Worm (Caenorhabditis elegans): Measurements from ENCODE around the gene fbxa-120.
A peak's percentile ranks its signal among the peaks of the same experiment; 100 is the strongest.
"Not testable (repeated sequence)": the region's sequence is repeated elsewhere in the genome, so short reads cannot be mapped to it uniquely, and the experiment has no call there.

The fbxa-120 gene

ce11 chrX:17300735-17301134, 1.8 kb upstream of the fbxa-120 start:
- no peak for TF ChIP-seq nhr-237 (tag; optimal IDR thresholded peaks at IDR 0.05)

DNA sequence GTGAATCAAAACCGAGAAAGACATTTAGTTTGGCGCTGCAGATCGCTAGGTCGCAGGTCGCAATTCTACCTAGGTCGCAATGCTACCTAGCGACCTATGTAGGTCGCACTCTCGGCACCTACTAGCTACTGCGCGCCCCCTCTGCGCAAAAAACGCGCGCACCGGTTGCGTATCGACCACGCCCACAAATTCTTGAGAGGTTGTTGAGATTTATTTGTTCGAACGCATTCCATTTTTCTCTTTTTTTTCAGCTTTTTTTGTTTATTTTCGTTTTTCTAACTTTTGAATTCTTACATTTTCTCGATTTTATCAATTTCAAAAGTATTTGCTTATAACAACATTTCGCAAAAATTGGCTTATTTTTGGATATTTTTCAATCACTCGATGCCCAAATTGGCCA, 619 bp upstream of the fbxa-120 start, which contains the start of gene C33E10.10:
Gene C33E10.10 (minus strand): TSS at position 101 of the 400 bp plus-strand sequence.
- no peak for TF ChIP-seq nhr-12 (tag; optimal IDR thresholded peaks at IDR 0.05)

DNA sequence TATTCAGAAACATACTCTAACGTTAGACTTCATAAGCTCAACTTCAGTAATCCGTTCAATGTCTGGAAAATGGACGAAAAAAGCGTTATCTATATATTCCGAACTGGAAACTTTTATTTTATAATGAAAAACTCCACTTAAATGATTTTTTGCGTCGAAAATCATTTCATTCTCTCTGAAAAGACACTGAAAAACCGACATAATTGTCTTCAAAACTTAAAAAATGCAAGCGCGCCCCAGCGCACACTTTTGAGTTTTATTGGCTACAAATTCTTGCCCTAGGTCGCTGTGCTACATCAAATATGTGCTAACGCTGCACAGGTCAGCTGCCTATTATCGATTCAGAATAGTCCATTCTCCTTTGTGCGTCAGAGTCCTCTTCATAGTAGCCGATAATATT, 2.4 kb downstream of the fbxa-120 start, which contains the start of gene C33E10.1:
Gene C33E10.1 (plus strand): TSS at position 301 of the 400 bp plus-strand sequence.
- not testable (repeated sequence) for TF ChIP-seq ceh-39 (tag; optimal IDR thresholded peaks at IDR 0.05); sem-2 (GFP tag; optimal IDR thresholded peaks at IDR 0.05); nhr-2 (tag; optimal IDR thresholded peaks at IDR 0.05)

- not testable (repeated sequence) for TF ChIP-seq hlh-1 (tag; optimal IDR thresholded peaks at IDR 0.05); unc-120 (tag; optimal IDR thresholded peaks at IDR 0.05; ENCODE audit: poor library complexity, severe bottlenecking); elt-3 (tag; optimal IDR thresholded peaks at IDR 0.05)
Measured at ce11 chrX:17310730-17311312, 8.3 kb downstream of the fbxa-120 start, which contains the start of gene C53C11.4. C53C11.4 (plus strand) TSS chrX:17310908.

ce11 chrX:17314948-17315347, 12.4 kb downstream of the fbxa-120 start:
- no peak for TF ChIP-seq bed-3 (GFP tag; optimal IDR thresholded peaks at IDR 0.05)
- TF ChIP-seq sptf-1 (tag; optimal IDR thresholded peaks at IDR 0.05) = peak; percentile 73
- peak; percentile 30 for TF ChIP-seq drap-1 (GFP tag; optimal IDR thresholded peaks at IDR 0.05)
- peak; percentile 4 for TF ChIP-seq cnd-1 (tag; optimal IDR thresholded peaks at IDR 0.05)
- peak; percentile 70 for TF ChIP-seq unc-120 (tag; optimal IDR thresholded peaks at IDR 0.05; ENCODE audit: poor library complexity, severe bottlenecking)
- TF ChIP-seq ces-1 (GFP tag; optimal IDR thresholded peaks at IDR 0.05) = peak; percentile 81
- no peak for TF ChIP-seq elt-1 (tag; optimal IDR thresholded peaks at IDR 0.05; ENCODE audit: borderline replicate concordance, insufficient read depth)
- TF ChIP-seq ceh-83 (GFP tag; optimal IDR thresholded peaks at IDR 0.05) = no peak
- TF ChIP-seq unc-39 (tag; optimal IDR thresholded peaks at IDR 0.05) = no peak
- peak; percentile 57 for TF ChIP-seq M03D4.4 (tag; optimal IDR thresholded peaks at IDR 0.05)
- TF ChIP-seq sem-2 (GFP tag; optimal IDR thresholded peaks at IDR 0.05) = no peak
- TF ChIP-seq mls-2 (tag; optimal IDR thresholded peaks at IDR 0.05) = peak; percentile 63

DNA sequence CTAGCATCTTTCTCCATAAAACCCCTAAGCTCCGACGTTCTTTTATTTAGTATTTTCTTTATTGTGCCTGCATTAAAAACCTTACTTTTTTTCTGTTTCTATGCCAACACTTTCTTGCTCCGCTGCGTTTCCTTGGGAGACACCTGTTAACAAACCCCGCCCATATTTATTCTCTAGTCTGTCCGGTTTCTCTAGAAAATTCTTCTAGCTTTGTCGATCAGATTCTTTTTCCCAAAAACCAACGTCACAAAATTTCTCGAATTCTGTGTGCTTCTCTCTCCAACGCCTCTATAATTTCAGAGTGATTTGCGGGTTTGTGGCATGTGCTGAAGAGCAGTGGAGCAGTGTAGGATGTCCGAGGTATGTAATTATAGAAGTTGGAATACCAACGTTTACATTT, 15.8 kb downstream of the fbxa-120 start, which contains the start of gene ptr-5:
Gene ptr-5 (plus strand): TSS at position 301 of the 400 bp plus-strand sequence.
- TF ChIP-seq flh-1 (GFP tag; optimal IDR thresholded peaks at IDR 0.05) (no peak), bed-3 (GFP tag; optimal IDR thresholded peaks at IDR 0.05) (no peak), lsy-2 (tag; optimal IDR thresholded peaks at IDR 0.05) (no peak), zip-8 (tag; optimal IDR thresholded peaks at IDR 0.05) (no peak), elt-1 (tag; optimal IDR thresholded peaks at IDR 0.05; ENCODE audit: borderline replicate concordance, insufficient read depth) (no peak), drap-1 (GFP tag; optimal IDR thresholded peaks at IDR 0.05) (no peak), ces-1 (GFP tag; optimal IDR thresholded peaks at IDR 0.05) (no peak), hlh-1 (tag; optimal IDR thresholded peaks at IDR 0.05) (no peak), unc-120 (tag; optimal IDR thresholded peaks at IDR 0.05; ENCODE audit: poor library complexity, severe bottlenecking) (no peak), ceh-83 (GFP tag; optimal IDR thresholded peaks at IDR 0.05) (no peak), lin-32 (GFP tag; optimal IDR thresholded peaks at IDR 0.05) (no peak)

- no peak for TF ChIP-seq pha-4 (tag; optimal IDR thresholded peaks at IDR 0.05)
- no peak for TF ChIP-seq lin-32 (GFP tag; optimal IDR thresholded peaks at IDR 0.05)
- TF ChIP-seq M03D4.4 (tag; optimal IDR thresholded peaks at IDR 0.05) = no peak
Measured at ce11 chrX:17320572-17320971, 18.1 kb downstream of the fbxa-120 start.

DNA sequence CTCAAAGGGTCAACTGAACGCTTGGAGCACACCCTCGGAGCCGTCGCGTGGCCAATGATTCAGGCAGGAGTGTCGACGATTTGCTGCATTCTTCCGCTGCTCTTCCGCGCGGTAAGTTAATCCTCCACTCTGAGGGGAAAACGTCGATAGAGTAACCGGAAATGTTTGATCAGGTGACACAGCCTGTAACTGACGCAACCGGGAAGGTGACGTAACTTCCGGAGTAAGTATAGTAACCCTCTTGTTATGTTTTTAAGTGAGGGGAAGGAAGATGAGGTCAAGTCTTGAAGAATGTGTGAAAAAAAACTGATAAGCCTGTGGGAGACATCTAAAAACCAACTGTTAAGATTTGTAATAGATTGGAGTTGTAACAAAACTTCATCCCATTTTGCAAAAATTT, 22.4 kb downstream of the fbxa-120 start:
- peak; percentile 52 for TF ChIP-seq zip-8 (tag; optimal IDR thresholded peaks at IDR 0.05)
- TF ChIP-seq nhr-2 (tag; optimal IDR thresholded peaks at IDR 0.05) = peak; percentile 71
- TF ChIP-seq ceh-43 (GFP tag; optimal IDR thresholded peaks at IDR 0.05) = no peak

All from whole organism, mixed stage, embryonic.